Worm (Caenorhabditis elegans) whole organism, young adult: ENCODE measurements around the gene parp-2.

Source experiments
- let-526 ChIP-seq: fragments of 200-800 bp; sonication (Bioruptor generic); IDR thresholded peaks from 2 replicates; pipeline ENCODE4 v1.3.6; 2022; ENCODE audit warnings: missing genetic modification reagents, missing genetic modification characterization, missing compliant biosample characterization
- nfya-1 ChIP-seq: sonication (generic microtip); optimal IDR thresholded peaks from 2 replicates; lab custom pipeline; 2017; ENCODE audit warnings: antibody characterized with exemption, missing compliant biosample characterization, missing genetic modification characterization, borderline replicate concordance; ENCODE audit not compliant: insufficient read depth
- unc-130 ChIP-seq: sonication (generic microtip); optimal IDR thresholded peaks from 2 replicates; lab custom pipeline; 2016; ENCODE audit warnings: missing genetic modification reagents, missing genetic modification characterization, missing compliant biosample characterization

DNA sequence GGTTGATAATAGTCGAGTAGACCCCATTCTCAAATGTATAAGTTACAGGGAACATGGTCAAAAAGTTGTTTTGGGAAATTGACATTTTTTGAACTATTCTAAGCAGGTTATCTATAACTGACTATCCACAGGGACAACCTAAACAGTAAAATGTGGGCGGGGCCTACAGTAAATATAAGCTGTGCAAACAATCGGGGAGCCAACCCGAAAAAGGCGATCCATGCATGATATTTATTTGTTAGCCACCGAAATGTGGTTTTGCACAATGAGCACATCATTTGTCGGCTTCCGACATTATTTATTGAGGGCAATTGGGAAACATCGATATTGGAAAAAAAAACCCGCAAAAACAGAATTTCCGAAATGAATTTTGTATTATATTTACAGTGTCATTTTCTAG, 21.9 kb downstream of the parp-2 start, which contains the start of gene hlh-6:
- TF ChIP-seq let-526 (GFP tag; lab: Robert Waterston, UW), result no peak
- TF ChIP-seq nfya-1, result no peak
- TF ChIP-seq unc-130 (GFP tag; lab: Kevin White, UChicago), result no peak
